Worm (Caenorhabditis elegans) whole organism, midembryonic: ENCODE data around the gene magu-4.

Source experiments
- T22C8.4 ChIP-seq: fragments of 200-800 bp; sonication (Bioruptor generic); IDR thresholded peaks from 2 replicates; pipeline ENCODE4 v1.3.6; 2022; ENCODE audit warnings: missing genetic modification characterization, missing compliant biosample characterization
- cog-1 ChIP-seq: sonication (generic microtip); optimal IDR thresholded peaks from 2 replicates; lab custom pipeline; 2016; ENCODE audit warnings: missing genetic modification characterization, missing compliant biosample characterization
- flt-1 ChIP-seq: fragments of 200-800 bp; sonication (Bioruptor generic); IDR thresholded peaks from 2 replicates; pipeline ENCODE4 v1.3.6; 2022; ENCODE audit warnings: missing genetic modification characterization, missing compliant biosample characterization
- klf-2 ChIP-seq: fragments of 200-800 bp; sonication (Bioruptor generic); conservative IDR thresholded peaks from 2 replicates; pipeline ENCODE4 v1.3.6; 2022; ENCODE audit warnings: missing genetic modification reagents, missing genetic modification characterization, missing compliant biosample characterization
- med-1 ChIP-seq: sonication (generic microtip); optimal IDR thresholded peaks from 2 replicates; lab custom pipeline; 2017; ENCODE audit warnings: missing genetic modification characterization, mild to moderate bottlenecking, missing compliant biosample characterization, antibody characterized with exemption, missing genetic modification reagents; ENCODE audit not compliant: insufficient read depth
- ref-1 ChIP-seq: fragments of 200-800 bp; sonication (Bioruptor generic); conservative IDR thresholded peaks from 2 replicates; pipeline ENCODE4 v1.3.6; 2022; ENCODE audit warnings: missing genetic modification reagents, missing genetic modification characterization, missing compliant biosample characterization
- tab-1 ChIP-seq: fragments of 200-800 bp; sonication (Bioruptor generic); IDR thresholded peaks from 2 replicates; pipeline ENCODE4 v1.3.6; 2022; ENCODE audit warnings: missing genetic modification characterization, missing compliant biosample characterization
- ztf-23 ChIP-seq: fragments of 200-800 bp; sonication (Bioruptor generic); IDR thresholded peaks from 2 replicates; pipeline ENCODE4 v1.3.6; 2022; ENCODE audit warnings: missing genetic modification reagents, missing genetic modification characterization, missing compliant biosample characterization
- ztf-29 ChIP-seq: fragments of 200-800 bp; sonication (Bioruptor generic); IDR thresholded peaks from 2 replicates; pipeline ENCODE4 v1.3.6; 2022; ENCODE audit warnings: missing genetic modification reagents, missing genetic modification characterization, missing compliant biosample characterization

The magu-4 gene

DNA sequence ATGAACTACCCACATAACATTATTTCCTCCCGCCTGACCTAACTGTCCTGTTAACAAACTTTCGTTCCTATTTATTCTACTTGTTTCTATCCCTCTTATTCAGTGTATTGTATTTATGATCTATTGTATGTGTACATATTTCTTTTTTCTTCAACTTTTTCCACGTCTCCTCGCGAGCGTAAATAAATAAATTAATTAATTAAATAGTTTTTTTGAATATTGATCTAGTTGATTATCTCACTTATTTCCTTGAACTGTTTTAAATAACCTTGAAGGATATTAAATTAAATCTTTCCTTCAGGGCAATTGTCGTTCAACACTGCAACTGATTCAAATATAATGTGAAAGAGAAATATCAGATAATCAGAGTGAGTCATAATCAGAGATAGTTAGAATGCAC is 33.3 kb downstream of the magu-4 start, which contains the start of gene frk-1:
Gene frk-1, plus strand, starts transcription at position 301 of the 400 bp plus-strand sequence.
- TF ChIP-seq tab-1 (GFP tag; lab: Robert Waterston, UW) (no peak), cog-1 (tag; lab: Kevin White, UChicago) (no peak), ztf-29 (no peak), med-1 (GFP tag; lab: Kevin White, UChicago) (no peak), klf-2 (no peak), ref-1 (GFP tag; lab: Robert Waterston, UW) (no peak), ztf-23 (GFP tag; lab: Robert Waterston, UW) (no peak), flt-1 (no peak), T22C8.4 (no peak)

DNA sequence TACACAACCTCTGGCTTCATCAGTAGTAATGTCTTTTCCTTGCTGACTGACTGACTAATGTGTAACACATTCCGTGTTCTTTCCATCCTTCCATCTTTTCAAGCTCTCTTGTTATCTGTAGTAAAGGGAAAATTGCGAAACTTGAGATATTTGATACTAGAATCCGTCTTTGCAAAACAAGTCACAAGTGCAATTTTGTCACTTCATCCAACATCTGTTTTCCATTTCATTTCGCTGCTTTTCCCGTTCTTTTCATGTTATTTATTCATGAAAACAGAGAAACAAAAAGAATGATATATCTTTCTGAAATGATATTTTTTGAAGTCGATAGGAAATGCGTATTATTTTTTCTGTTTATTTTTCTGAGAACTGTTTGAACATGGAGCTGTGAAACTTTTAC is 36.5 kb downstream of the magu-4 start:
- TF ChIP-seq tab-1 (GFP tag; lab: Robert Waterston, UW) (no peak), ztf-29 (no peak), med-1 (GFP tag; lab: Kevin White, UChicago) (no peak), ref-1 (GFP tag; lab: Robert Waterston, UW) (no peak), ztf-23 (GFP tag; lab: Robert Waterston, UW) (no peak), flt-1 (no peak), cog-1 (tag; lab: Kevin White, UChicago) (no peak), klf-2 (no peak), T22C8.4 (no peak)

DNA sequence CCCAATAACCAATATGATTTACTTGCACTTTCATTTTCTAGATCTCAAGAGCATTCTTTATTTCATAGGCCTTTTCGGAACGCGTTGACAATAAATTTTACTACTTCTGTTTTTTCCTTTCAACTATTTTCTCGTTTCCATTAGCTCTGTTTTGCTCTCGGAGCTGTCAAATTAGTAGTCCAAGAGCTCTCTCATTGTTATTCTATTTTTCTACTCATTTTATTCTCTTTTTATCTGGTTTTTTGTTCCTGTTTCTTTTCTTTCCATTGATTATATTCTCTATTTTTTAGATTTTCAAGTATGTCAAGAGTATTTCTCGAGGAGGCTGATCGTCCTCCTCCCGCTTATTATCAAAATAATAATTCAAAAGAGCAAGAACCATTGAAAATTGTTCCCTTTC is 37.6 kb downstream of the magu-4 start, which contains the start of gene T04B2.3:
Gene T04B2.3, plus strand, starts transcription at position 301 of the 400 bp plus-strand sequence.
- no peak for TF ChIP-seq med-1 (GFP tag; lab: Kevin White, UChicago)
- no peak for TF ChIP-seq tab-1 (GFP tag; lab: Robert Waterston, UW)
- TF ChIP-seq ztf-29: no peak
- no peak for TF ChIP-seq ref-1 (GFP tag; lab: Robert Waterston, UW)
- TF ChIP-seq klf-2: no peak
- TF ChIP-seq flt-1: no peak
- TF ChIP-seq ztf-23 (GFP tag; lab: Robert Waterston, UW): no peak
- no peak for TF ChIP-seq T22C8.4
- no peak for TF ChIP-seq cog-1 (tag; lab: Kevin White, UChicago)

DNA sequence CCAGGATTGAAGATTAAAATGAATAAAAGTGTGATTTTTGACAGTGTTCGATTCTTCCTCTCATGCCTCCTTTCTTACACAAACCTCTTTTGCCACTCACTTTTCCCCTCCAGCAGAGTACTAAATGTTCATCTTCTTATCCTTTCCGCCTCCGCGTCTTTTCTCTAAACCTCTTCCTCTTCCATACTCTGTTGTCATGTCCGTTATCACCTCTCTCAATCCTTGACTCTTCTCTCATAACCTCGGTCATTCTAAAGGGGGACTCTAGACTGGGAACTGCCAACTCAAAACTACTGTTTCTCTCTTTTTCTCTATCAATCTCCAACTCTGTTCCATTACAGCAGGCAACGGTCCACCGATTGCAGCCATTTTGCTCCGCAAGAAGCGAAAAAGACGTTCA is 38.7 kb downstream of the magu-4 start:
- TF ChIP-seq cog-1 (tag; lab: Kevin White, UChicago) (no peak), klf-2 (no peak), flt-1 (no peak), ztf-29 (no peak), med-1 (GFP tag; lab: Kevin White, UChicago) (no peak), ref-1 (GFP tag; lab: Robert Waterston, UW) (no peak), tab-1 (GFP tag; lab: Robert Waterston, UW) (no peak), ztf-23 (GFP tag; lab: Robert Waterston, UW) (no peak), T22C8.4 (no peak)

DNA sequence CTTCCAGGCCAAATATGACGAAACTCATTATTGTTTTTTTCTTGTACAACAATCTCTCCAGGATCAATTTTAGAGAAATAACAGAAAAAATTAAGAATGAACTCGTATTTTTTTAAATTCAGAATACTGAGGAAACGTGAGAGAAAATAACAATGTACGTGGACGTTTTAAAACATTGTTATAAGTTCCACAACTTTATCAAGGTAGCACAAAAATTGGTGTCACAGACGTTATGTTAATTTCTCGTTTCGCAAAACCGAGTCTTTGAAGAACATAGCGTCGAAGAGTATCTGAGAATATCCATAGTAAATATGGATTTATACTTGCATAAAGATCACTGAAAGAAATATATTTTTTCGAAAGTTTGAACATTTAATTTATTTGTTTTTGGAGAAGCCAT is 41.5 kb downstream of the magu-4 start, which contains the start of gene T04B2.8:
Gene T04B2.8, minus strand, starts transcription at position 101 of the 400 bp plus-strand sequence.
- TF ChIP-seq ztf-29 (no peak), T22C8.4 (no peak), flt-1 (no peak), ztf-23 (GFP tag; lab: Robert Waterston, UW) (no peak), klf-2 (no peak), tab-1 (GFP tag; lab: Robert Waterston, UW) (no peak), ref-1 (GFP tag; lab: Robert Waterston, UW) (no peak), cog-1 (tag; lab: Kevin White, UChicago) (no peak), med-1 (GFP tag; lab: Kevin White, UChicago) (no peak)

DNA sequence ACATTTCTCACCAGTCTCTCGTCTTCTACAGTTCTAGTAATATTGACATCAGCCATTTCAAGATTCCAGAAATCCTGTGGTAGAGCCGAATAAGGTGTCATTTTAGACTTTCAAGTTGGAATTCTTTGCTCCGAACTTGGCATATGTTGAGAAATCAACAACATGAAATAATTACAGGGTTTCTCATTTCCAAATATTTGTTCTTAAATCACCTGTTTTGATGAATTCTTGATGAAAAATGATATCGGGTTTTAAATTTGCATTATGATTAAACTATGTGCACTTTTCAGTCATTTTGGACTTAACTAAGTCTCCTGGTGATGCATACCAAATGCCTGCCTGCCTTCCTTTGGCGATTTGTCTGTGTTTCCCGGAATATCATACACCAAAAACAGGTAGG is 44.0 kb downstream of the magu-4 start, which contains the start of gene srv-12:
Gene srv-12, minus strand, starts transcription at position 101 of the 400 bp plus-strand sequence.
- TF ChIP-seq ztf-23 (GFP tag; lab: Robert Waterston, UW) (no peak), klf-2 (no peak), tab-1 (GFP tag; lab: Robert Waterston, UW) (no peak), T22C8.4 (no peak), cog-1 (tag; lab: Kevin White, UChicago) (no peak), ztf-29 (no peak), ref-1 (GFP tag; lab: Robert Waterston, UW) (no peak), flt-1 (no peak), med-1 (GFP tag; lab: Kevin White, UChicago) (no peak)

DNA sequence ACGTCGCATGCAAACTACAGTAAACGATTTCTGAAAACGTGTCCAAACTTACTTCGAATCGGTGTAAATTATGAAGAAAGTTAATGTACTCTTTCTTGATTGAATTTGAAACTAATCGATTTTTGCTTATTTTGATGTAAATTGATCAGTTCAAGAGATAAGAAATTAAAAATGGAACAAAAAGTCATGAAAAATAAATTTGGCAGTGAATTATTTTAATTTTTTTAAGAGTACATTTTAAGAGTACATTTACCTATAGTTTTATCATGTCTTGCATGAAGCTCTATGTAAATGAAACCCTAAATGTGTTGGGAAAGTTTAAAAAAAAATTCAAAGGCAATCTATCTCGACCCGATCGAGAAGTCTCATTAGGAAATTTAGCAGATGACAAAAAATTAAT is 46.6 kb downstream of the magu-4 start, which contains the start of gene T04B2.7:
Gene T04B2.7, minus strand, starts transcription at position 101 of the 400 bp plus-strand sequence.
- TF ChIP-seq ztf-23 (GFP tag; lab: Robert Waterston, UW) (no peak), med-1 (GFP tag; lab: Kevin White, UChicago) (no peak), klf-2 (no peak), ref-1 (GFP tag; lab: Robert Waterston, UW) (no peak), cog-1 (tag; lab: Kevin White, UChicago) (no peak), T22C8.4 (no peak), tab-1 (GFP tag; lab: Robert Waterston, UW) (no peak), ztf-29 (no peak)

DNA sequence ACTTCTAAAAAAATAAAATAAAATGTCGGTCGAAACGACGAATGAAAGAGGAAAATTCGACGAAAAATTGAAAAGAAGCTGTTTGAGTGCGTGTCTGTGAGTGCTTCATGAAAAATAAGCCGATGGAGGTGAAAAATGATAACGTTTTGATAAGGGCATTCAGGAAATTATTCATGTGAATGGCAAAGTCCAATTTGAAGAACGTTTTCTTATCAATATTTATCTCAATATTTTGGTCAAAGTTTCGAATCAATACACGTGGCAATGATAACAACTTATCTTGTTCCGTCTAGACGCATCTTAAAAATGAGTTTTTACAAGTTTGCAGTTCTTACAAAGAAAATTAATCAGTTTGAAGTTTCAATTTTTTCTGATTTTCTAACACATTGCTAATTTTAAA is 49.6 kb downstream of the magu-4 start:
- TF ChIP-seq klf-2 (no peak), cog-1 (tag; lab: Kevin White, UChicago) (no peak)

DNA sequence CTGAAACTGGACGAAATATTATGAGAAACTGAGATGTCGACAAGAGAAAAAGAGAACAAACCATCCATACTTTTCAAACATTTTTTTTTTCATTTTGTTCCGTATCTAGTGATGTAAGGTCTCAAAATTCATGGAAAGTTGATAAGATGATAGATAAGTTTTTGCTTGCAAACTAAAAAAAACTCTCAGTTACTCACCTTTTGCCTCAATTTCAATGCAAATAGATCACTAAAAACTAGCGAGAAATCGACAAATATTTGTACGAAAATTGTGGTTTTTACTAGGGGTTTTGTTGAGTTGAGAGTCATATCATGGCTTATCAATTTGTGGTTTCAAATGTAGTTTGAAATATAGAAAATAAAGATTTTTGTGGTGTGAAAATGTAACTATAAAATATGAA is 51.2 kb downstream of the magu-4 start:
- no peak for TF ChIP-seq T22C8.4
- TF ChIP-seq ztf-29: no peak
- TF ChIP-seq klf-2: no peak
- no peak for TF ChIP-seq cog-1 (tag; lab: Kevin White, UChicago)
- TF ChIP-seq flt-1: no peak
- no peak for TF ChIP-seq ztf-23 (GFP tag; lab: Robert Waterston, UW)
- TF ChIP-seq med-1 (GFP tag; lab: Kevin White, UChicago): no peak
- no peak for TF ChIP-seq ref-1 (GFP tag; lab: Robert Waterston, UW)
- no peak for TF ChIP-seq tab-1 (GFP tag; lab: Robert Waterston, UW)

DNA sequence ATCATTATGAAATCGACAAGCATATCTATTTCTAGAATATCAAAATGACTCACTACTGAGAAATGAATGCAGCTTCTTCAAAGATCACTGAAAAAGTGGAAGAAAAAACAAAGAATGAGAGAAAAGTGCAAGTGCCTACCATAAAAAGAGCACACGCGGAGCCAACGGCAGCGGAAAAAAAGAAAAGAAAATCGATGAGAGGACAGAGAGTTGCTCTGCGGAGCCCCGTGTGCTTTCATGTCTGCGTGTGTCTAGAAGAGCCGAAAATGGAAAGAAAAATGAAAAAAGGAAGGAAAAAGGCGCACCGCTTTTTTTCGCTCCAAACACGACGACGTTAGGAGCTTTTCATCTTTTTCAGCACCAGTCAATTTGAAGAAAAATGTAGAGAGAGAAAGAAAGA is 53.2 kb downstream of the magu-4 start, which contains the start of gene ipla-7:
Gene ipla-7, minus strand, starts transcription at position 122 of the 400 bp plus-strand sequence.
- TF ChIP-seq cog-1 (tag; lab: Kevin White, UChicago) (no peak), ref-1 (GFP tag; lab: Robert Waterston, UW) (no peak), tab-1 (GFP tag; lab: Robert Waterston, UW) (no peak), klf-2 (no peak), ztf-29 (no peak), T22C8.4 (no peak), ztf-23 (GFP tag; lab: Robert Waterston, UW) (no peak), flt-1 (no peak), med-1 (GFP tag; lab: Kevin White, UChicago) (no peak)
